Fruit fly (Drosophila melanogaster) Kc167 (cell line): ENCODE results near the gene CG3819.

Experiments used
- Myc ChIP-seq: fragments of >200 bp; optimal IDR thresholded peaks from 2 replicates; lab custom pipeline; 2017; ENCODE audit warnings: missing external identifiers
- Sin3A ChIP-seq: fragments of >200 bp; optimal IDR thresholded peaks from 2 replicates; lab custom pipeline; 2018; ENCODE audit warnings: missing external identifiers
- h ChIP-seq: fragments of >200 bp; optimal IDR thresholded peaks from 3 replicates; lab custom pipeline; 2018; ENCODE audit warnings: missing external identifiers
- insv ChIP-seq: fragments of >200 bp; optimal IDR thresholded peaks from 3 replicates; lab custom pipeline; 2018; ENCODE audit warnings: missing external identifiers
- psq ChIP-seq: fragments of >200 bp; optimal IDR thresholded peaks from 2 replicates; lab custom pipeline; 2017; ENCODE audit warnings: missing external identifiers
- ttk ChIP-seq: sonication (Bioruptor generic); optimal IDR thresholded peaks from 2 replicates; lab custom pipeline; 2017; ENCODE audit warnings: missing external identifiers

CG3819 gene

DNA sequence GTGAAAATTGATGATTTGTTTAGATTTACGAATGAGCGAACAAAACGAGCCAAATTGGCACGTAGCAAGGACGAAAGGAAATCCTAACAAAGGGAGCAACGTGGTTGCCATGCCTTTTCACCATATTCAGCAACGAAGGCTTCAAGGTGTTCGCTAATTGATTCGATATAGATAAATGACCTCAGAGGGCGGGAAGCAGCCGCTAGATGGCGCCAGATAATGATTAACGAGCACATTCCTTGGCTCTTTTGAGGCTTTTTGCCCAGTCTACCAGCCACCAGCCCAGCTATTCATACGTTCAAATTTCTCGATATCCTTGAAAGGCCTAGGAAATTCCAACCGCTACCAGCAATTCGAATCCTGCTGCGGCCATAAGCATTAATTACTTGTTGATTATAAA lies 5.4 kb downstream of the CG3819 start:
- TF ChIP-seq Myc (lab: Kevin White, UChicago): no peak
- TF ChIP-seq insv: no peak
- no peak for TF ChIP-seq h
- TF ChIP-seq ttk: no peak
- no peak for TF ChIP-seq Sin3A (lab: Kevin White, UChicago)
- TF ChIP-seq psq: no peak

DNA sequence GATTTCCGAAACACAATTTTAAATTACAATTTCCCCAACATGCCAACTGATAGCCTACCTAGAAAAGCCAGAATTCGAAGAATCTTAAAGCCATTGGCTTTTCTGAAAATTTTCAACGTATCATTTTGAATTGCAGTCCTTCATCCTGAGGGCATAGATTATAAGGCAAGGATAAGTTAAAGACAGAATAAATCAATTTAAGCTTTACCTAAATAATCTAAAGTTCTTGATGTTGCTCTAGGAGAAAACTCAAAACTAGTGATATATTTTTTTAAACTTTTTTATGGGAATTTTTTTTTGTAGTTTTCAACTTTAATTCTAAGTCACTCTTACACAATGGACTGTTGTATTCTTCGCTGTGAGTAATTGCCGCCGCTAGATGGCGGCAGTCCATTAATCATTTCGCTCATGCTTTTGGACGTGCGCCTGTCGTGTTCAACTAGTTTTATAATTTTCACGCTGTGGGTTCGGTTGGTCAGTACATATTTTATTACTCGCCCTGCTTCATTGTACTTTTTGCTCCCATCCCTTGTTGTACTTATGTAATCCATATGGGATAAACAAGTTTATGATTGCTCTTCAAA lies 7.7 kb downstream of the CG3819 start, which contains the start of gene COX6AL2:
Gene COX6AL2 (minus strand): TSS at position 51 of the 584 bp plus-strand sequence.
- TF ChIP-seq psq (no peak), h (no peak), Sin3A (lab: Kevin White, UChicago) (no peak), Myc (lab: Kevin White, UChicago) (no peak), ttk (no peak), insv (no peak)

DNA sequence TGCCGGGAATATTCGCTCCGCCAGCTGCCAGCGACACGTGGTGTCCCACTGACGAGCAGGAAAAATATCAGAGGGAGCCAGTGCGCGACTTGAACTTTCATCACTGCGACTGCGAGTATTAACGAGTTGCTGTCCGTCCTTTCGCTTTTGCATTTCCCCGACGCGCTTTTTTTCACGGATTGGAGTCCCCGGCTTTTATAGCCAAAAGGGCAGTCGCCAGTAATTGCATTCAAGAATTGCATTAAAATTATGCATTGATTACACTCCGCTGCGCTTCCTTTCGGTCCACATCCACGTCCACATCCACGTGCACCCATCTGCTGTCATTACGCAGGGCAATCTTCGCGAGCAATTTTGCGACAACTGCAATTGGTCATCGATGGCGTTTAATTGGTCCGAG lies 10.8 kb downstream of the CG3819 start, which contains the start of gene Ir75d:
Gene Ir75d (minus strand): TSS at position 101 of the 400 bp plus-strand sequence.
- no peak for TF ChIP-seq ttk
- no peak for TF ChIP-seq h
- no peak for TF ChIP-seq Myc (lab: Kevin White, UChicago)
- no peak for TF ChIP-seq Sin3A (lab: Kevin White, UChicago)
- TF ChIP-seq psq: no peak
- no peak for TF ChIP-seq insv

DNA sequence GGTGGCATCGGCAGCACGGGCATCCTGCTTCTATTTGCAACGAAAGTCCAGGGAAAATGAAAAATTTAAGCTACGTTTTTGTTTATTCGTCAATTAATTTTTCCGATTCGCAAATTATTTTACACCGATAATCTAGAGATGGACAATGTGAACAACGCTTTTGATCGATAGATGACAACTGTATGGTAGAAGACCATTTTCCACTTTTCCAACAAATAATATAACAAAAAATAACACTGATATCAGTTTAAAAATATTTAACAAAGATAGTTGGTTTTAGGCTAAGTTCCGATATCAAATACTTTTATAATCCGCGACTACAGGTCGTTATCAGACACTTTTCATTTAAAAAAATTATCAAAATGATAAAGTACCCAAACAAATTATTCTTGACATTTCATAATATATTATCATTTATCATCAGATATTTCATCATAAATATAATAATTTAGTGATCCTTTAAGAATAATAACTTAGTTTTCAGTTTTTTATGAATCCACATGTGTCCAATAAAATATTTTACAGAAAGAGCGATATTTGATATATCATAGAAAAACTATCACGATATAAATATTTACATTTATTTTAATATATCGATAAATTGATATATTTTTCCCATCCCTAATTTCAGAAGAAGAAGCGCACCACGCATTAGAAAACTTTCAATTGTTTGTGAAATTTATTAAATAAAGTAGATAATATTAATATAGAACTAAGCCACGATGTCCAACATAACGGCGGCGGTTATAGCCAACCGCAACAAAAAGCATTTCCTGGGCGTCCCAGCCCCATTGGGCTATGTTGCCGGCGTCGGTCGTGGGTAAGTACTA lies 16.9 kb downstream of the CG3819 start, which contains the start of the genes CSN1b and Prp6:
Gene CSN1b (minus strand): TSS at position 159 of the 830 bp plus-strand sequence.
Gene Prp6 (plus strand): TSS at position 601 of the 830 bp plus-strand sequence.
- no peak for TF ChIP-seq insv
- no peak for TF ChIP-seq ttk
- TF ChIP-seq Sin3A (lab: Kevin White, UChicago): no peak
- no peak for TF ChIP-seq Myc (lab: Kevin White, UChicago)
- TF ChIP-seq psq: no peak
- TF ChIP-seq h: no peak

DNA sequence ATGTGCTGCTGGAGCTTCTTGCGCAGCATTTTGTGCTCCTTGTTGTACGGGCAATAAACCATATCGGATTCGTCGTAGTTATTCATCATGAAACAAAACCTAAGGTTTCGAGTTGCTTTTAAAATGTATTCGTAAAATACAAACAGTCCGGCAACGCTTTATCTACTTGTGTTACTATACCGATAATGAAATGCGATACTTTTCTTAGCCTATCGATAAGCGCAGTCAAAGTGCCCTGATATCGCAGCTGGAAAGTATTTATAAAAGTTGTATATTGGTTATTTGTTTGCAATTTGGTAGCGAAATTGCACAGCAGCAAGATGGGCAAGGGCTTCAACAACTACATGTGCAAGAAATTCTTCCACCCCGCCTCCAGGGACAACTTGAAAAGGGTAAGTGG lies 20.5 kb downstream of the CG3819 start, which contains the start of the genes arx and CG6843:
Gene arx (minus strand): TSS at position 144 of the 400 bp plus-strand sequence.
Gene CG6843 (plus strand): TSS at position 184 of the 400 bp plus-strand sequence.
- TF ChIP-seq Sin3A (lab: Kevin White, UChicago): no peak
- TF ChIP-seq h: no peak
- TF ChIP-seq Myc (lab: Kevin White, UChicago): no peak
- no peak for TF ChIP-seq insv
- no peak for TF ChIP-seq psq
- TF ChIP-seq ttk: no peak

DNA sequence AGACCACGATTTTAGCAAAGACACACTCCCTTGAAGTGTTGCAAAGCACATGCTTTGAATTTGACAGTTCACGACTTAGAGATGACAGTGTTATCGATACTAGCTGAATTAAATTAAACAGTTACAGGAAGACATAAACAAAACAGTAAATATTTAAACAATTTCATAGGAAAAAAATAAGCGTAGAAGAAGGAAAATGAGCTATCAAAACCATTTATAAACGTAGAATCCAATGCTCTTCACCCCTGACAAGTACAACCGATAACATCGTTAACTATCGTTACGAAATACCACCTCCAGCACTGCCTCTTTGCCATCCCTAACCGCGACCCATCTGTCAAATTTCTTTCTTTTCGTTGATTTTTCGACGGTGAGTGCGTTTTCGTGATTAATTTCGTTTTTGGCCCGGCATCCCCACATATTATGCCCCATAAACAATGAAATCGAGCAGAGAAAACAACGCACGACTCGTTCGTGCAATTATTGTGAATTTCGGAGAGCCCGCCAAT lies 23.1 kb downstream of the CG3819 start, which contains the start of gene RpL26:
Gene RpL26 (plus strand): TSS at position 106 of the 509 bp plus-strand sequence.
- TF ChIP-seq Myc (lab: Kevin White, UChicago) (no peak), psq (no peak), ttk (no peak), h (no peak), Sin3A (lab: Kevin White, UChicago) (no peak), insv (no peak)

DNA sequence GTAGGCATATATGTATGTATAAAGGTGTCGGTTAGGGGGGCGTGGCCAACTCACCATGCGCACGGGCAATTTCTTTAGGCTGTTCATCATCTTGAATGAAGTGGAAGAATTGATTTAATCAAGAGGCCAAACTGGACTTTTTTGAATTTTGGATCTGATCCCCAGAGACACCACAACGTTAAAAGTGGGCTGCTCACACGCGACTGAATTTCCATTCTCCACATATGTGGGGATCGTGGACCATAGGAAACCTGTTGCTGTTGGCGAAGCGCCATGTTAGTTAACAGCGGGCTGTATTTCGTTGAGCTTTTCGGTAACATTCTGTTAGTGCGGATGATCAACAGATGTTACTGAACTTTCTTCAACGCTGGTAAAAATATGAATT lies 23.8 kb downstream of the CG3819 start, which contains the start of gene CG3902:
Gene CG3902 (minus strand): TSS at position 208 of the 385 bp plus-strand sequence.
- TF ChIP-seq Sin3A (lab: Kevin White, UChicago): no peak

DNA sequence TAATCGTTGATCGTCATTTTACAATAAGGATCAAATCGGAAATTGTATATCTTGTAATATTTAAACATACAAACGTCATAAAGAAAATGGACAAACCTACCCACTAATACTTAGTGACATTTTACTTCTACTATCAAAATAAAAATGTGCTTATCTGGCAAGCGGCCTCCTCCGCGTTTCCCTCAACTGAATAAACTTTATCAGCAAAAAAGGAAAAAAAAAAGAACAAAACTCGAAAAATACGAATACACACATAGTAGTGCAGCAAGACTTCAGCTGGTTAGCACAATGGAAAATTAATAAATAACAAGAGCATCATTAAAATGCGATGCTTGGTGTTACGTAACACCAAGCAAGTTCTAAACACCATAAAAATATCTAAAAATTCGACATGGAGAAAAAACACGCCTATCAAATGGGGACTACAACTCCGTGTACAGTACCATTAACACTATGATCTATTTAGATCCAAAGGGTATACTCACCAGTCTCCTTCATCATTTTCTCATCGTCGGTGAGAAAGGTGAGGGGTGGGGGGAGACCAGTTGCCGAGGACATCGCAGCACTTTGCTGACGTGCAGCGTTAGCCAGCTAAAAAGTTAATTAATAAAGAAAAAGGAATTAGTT lies 24.3 kb downstream of the CG3819 start:
- TF ChIP-seq Sin3A (lab: Kevin White, UChicago) (no peak), insv (no peak), ttk (no peak), psq (no peak), h (no peak), Myc (lab: Kevin White, UChicago) (no peak)

DNA sequence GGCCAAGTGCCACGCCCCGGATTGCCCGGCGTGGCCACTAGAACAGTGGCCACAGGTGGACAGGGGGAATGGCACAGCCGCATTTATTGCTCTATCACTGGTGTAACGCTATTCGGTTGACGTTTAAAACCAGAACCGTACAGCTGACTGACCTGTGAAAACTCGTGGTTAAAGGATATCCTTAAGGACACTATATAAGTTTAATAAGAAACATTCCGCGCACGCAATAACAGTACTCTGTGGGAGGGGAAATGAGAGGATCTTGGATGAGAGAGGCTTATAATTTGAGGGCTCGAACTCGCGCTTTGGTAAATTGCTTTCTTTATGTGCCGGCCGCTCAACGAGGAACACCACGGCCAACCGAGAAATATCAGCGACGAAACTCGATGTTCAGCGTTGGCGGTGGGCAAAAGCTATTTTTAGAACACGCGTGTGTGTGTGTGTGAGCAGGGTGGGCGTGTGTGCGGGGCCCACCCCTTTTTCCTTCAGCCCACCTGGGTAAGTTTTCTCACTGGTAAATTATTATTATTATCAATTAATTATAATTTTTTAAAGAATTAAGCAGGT lies 25.5 kb downstream of the CG3819 start:
- TF ChIP-seq Myc (lab: Kevin White, UChicago): no peak
- no peak for TF ChIP-seq psq
- no peak for TF ChIP-seq ttk
- no peak for TF ChIP-seq h
- TF ChIP-seq insv: no peak
- TF ChIP-seq Sin3A (lab: Kevin White, UChicago): no peak

DNA sequence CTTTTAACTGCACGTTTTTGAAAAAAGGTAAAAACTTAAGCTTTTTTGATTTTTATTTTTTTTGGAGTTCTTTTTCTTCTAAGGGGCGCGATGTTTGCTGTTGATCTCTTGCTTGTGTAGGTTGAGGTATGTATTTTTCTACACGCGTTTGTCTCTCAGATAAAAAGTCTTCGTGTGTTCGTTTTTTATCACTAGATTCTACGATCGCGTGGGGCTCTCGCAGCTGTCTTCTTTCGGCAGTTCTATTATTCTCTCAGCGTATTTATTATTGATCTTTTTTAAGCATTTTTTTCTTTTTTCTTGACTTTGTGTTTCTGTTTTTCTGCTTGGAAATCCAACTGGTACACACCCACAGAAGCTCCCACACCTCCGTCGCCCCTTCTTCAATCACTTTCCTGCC lies 26.8 kb downstream of the CG3819 start:
- TF ChIP-seq ttk: no peak
- TF ChIP-seq h: no peak
- no peak for TF ChIP-seq Sin3A (lab: Kevin White, UChicago)
- no peak for TF ChIP-seq Myc (lab: Kevin White, UChicago)
- TF ChIP-seq psq: no peak
- TF ChIP-seq insv: no peak

DNA sequence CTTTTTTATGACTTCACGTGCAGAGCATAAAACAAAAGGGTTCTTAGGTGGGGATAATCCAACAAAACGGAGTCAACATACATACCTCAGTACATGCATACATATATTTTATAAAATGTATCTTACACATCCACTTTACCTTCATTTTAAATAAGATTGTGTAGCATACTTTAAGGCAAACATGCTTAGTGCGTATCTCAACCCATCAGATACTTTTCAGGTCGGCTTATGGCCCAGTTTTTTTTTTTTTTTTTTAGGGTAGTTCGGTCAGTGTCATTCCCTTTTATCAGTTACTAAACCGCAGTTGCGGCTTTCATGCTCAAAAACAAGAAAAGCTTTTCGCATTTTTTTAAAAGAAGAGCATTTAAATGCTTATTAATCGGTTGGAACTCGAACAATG lies 29.9 kb downstream of the CG3819 start, which contains the start of gene NijB:
Gene NijB (plus strand): TSS at position 398 of the 400 bp plus-strand sequence.
- TF ChIP-seq ttk (no peak), Sin3A (lab: Kevin White, UChicago) (no peak), insv (no peak), Myc (lab: Kevin White, UChicago) (no peak), h (no peak), psq (no peak)
